Fruit fly (Drosophila melanogaster): ENCODE data around the gene CG4496.

The CG4496 gene

DNA sequence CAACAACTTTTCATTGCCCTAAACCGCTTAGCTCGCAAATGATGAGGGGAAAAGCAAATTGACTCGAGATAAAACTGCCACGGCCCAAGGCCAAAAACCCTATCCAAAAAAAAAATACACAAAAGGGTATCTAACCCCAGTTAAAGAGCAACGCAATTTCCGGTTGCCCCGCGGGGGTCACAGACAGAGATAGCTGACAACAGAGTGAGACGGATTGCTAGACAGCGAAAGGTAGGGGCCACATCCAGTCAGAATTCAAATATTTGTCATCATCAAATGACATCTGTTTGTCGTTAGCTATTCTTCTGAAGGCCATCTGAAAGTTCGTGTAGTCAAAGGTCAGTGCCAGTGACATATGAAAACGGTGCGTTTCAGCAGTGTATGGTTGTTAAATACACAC lies 53.1 kb downstream of the CG4496 start:
- TF ChIP-seq Ets21C (GFP tag; optimal IDR thresholded peaks at IDR 0.05) (no peak), fkh (GFP tag; optimal IDR thresholded peaks at IDR 0.05) (peak; percentile 61)
